Fruit fly (Drosophila melanogaster) whole organism, embryonic: ENCODE data around the gene Rab7.

Experiments
- Abd-B ChIP-seq: fragments of 200-800 bp; sonication (Bioruptor generic); optimal IDR thresholded peaks from 2 replicates; lab custom pipeline; 2018; ENCODE audit warnings: missing biosample characterization, mild to moderate bottlenecking, missing genetic modification characterization, moderate library complexity
- CG11456 ChIP-seq: fragments of 200-800 bp; sonication (Bioruptor generic); IDR thresholded peaks from 3 replicates; pipeline ENCODE4 v1.3.6; 2022; ENCODE audit warnings: missing biosample characterization, missing genetic modification characterization
- CG12071 ChIP-seq: fragments of 200-800 bp; sonication (Bioruptor generic); optimal IDR thresholded peaks from 3 replicates; lab custom pipeline; 2018; ENCODE audit warnings: missing biosample characterization, mild to moderate bottlenecking, missing genetic modification characterization
- CG12219 ChIP-seq: fragments of 200-800 bp; sonication (Bioruptor generic); optimal IDR thresholded peaks from 3 replicates; lab custom pipeline; 2018; ENCODE audit warnings: missing biosample characterization, mild to moderate bottlenecking, missing genetic modification characterization
- CG12299 ChIP-seq: fragments of 200-800 bp; sonication (Bioruptor generic); optimal IDR thresholded peaks from 2 replicates; lab custom pipeline; 2018; ENCODE audit warnings: missing biosample characterization, mild to moderate bottlenecking, missing genetic modification characterization
- CG13424 ChIP-seq: fragments of 200-800 bp; sonication (Bioruptor generic); optimal IDR thresholded peaks from 2 replicates; lab custom pipeline; 2019; ENCODE audit warnings: missing biosample characterization, mild to moderate bottlenecking, missing genetic modification characterization, moderate library complexity
- CG13894 ChIP-seq: fragments of 200-800 bp; sonication (Bioruptor generic); optimal IDR thresholded peaks from 3 replicates; lab custom pipeline; 2018; ENCODE audit warnings: missing biosample characterization, mild to moderate bottlenecking, missing genetic modification characterization, moderate library complexity
- CG15269 ChIP-seq: fragments of 200-800 bp; sonication (Bioruptor generic); optimal IDR thresholded peaks from 2 replicates; lab custom pipeline; 2018; ENCODE audit warnings: missing biosample characterization, mild to moderate bottlenecking, missing genetic modification characterization, moderate library complexity
- CG17385 ChIP-seq: fragments of 200-800 bp; sonication (Bioruptor generic); optimal IDR thresholded peaks from 3 replicates; lab custom pipeline; 2018; ENCODE audit warnings: missing biosample characterization, mild to moderate bottlenecking, missing genetic modification characterization
- CG3281 ChIP-seq: fragments of 200-800 bp; sonication (Bioruptor generic); optimal IDR thresholded peaks from 3 replicates; lab custom pipeline; 2017; ENCODE audit warnings: missing biosample characterization, mild to moderate bottlenecking, missing genetic modification characterization
- CG33213 ChIP-seq: fragments of 200-800 bp; sonication (Bioruptor generic); optimal IDR thresholded peaks from 3 replicates; lab custom pipeline; 2016; ENCODE audit warnings: missing biosample characterization, missing genetic modification characterization
- CG4360 ChIP-seq: fragments of 200-800 bp; sonication (Bioruptor generic); IDR thresholded peaks from 2 replicates; pipeline ENCODE4 v1.3.6; 2022; ENCODE audit warnings: missing biosample characterization, missing genetic modification characterization
- CG5245 ChIP-seq: fragments of 200-800 bp; sonication (Bioruptor generic); optimal IDR thresholded peaks from 3 replicates; lab custom pipeline; 2016; ENCODE audit warnings: missing biosample characterization, missing genetic modification characterization
- CG7556 ChIP-seq: fragments of 200-800 bp; sonication (Bioruptor generic); optimal IDR thresholded peaks from 2 replicates; lab custom pipeline; 2017; ENCODE audit warnings: missing biosample characterization, mild to moderate bottlenecking, missing genetic modification characterization
- Dbx ChIP-seq: fragments of 200-800 bp; sonication (Bioruptor generic); IDR thresholded peaks from 3 replicates; pipeline ENCODE4 v1.3.6; 2022; ENCODE audit warnings: missing biosample characterization, missing genetic modification characterization
- Eip74EF ChIP-seq, 2 experiments: fragments of 200-800 bp in 1 of 2; fragments of >200 bp in 1 of 2; sonication (Bioruptor generic) in 1 of 2; optimal IDR thresholded peaks; 2 replicates each; lab custom pipeline; 2017 to 2019; ENCODE audit warnings: missing biosample characterization in 2 of 2, missing genetic modification characterization in 2 of 2, mild to moderate bottlenecking in 1 of 2, moderate library complexity in 1 of 2
- Ets65A ChIP-seq: fragments of 200-800 bp; sonication (Bioruptor generic); peaks from one replicate; lab custom pipeline; 2016; ENCODE audit warnings: missing biosample characterization, missing genetic modification characterization
- MESR4 ChIP-seq: fragments of 200-800 bp; sonication (Bioruptor generic); optimal IDR thresholded peaks from 2 replicates; lab custom pipeline; 2018; ENCODE audit warnings: missing biosample characterization, mild to moderate bottlenecking, missing genetic modification characterization, moderate library complexity
- Med ChIP-seq: fragments of 200-800 bp; sonication (Bioruptor generic); peaks from one replicate; lab custom pipeline; 2016; ENCODE audit warnings: missing biosample characterization, missing genetic modification characterization, mild to moderate bottlenecking, inconsistent platforms, moderate library complexity
- Meics ChIP-seq: fragments of 200-800 bp; sonication (Bioruptor generic); optimal IDR thresholded peaks from 2 replicates; lab custom pipeline; 2017; ENCODE audit warnings: missing biosample characterization, mild to moderate bottlenecking, missing genetic modification characterization
- YL-1 ChIP-seq: fragments of 200-800 bp; sonication (Bioruptor generic); optimal IDR thresholded peaks from 3 replicates; lab custom pipeline; 2017; ENCODE audit warnings: missing biosample characterization, mild to moderate bottlenecking, missing genetic modification characterization
- abd-A ChIP-seq: fragments of 200-800 bp; sonication (Bioruptor generic); optimal IDR thresholded peaks from 3 replicates; lab custom pipeline; 2019; ENCODE audit warnings: missing biosample characterization, mild to moderate bottlenecking, missing genetic modification characterization, moderate library complexity
- al ChIP-seq: fragments of 200-800 bp; sonication (Bioruptor generic); IDR thresholded peaks from 2 replicates; pipeline ENCODE4 v1.3.6; 2022; ENCODE audit warnings: missing biosample characterization, missing genetic modification characterization
- ato ChIP-seq: fragments of 200-800 bp; sonication (Bioruptor generic); IDR thresholded peaks from 2 replicates; pipeline ENCODE4 v1.3.6; 2022; ENCODE audit warnings: missing biosample characterization, missing genetic modification characterization; ENCODE audit not compliant: partially characterized antibody
- bab2 ChIP-seq: fragments of 200-800 bp; sonication (Bioruptor generic); optimal IDR thresholded peaks from 2 replicates; lab custom pipeline; 2016; ENCODE audit warnings: missing biosample characterization, missing genetic modification characterization
- bsh ChIP-seq, 2 experiments: fragments of 200-800 bp; sonication (Bioruptor generic); optimal IDR thresholded peaks; 2 replicates each; lab custom pipeline; 2017 to 2018; ENCODE audit warnings: mild to moderate bottlenecking in 2 of 2, missing biosample characterization in 2 of 2, missing genetic modification characterization in 2 of 2, moderate library complexity in 1 of 2
- cas ChIP-seq: fragments of 200-800 bp; sonication (Bioruptor generic); IDR thresholded peaks from 2 replicates; pipeline ENCODE4 v1.3.6; 2022; ENCODE audit warnings: missing biosample characterization, missing genetic modification characterization
- caup ChIP-seq: fragments of 200-800 bp; sonication (Bioruptor generic); optimal IDR thresholded peaks from 3 replicates; lab custom pipeline; 2017; ENCODE audit warnings: missing biosample characterization, mild to moderate bottlenecking, missing genetic modification characterization, moderate library complexity; ENCODE audit not compliant: severe bottlenecking
- chn ChIP-seq: fragments of 200-800 bp; sonication (Bioruptor generic); optimal IDR thresholded peaks from 2 replicates; lab custom pipeline; 2016; ENCODE audit warnings: missing biosample characterization, missing genetic modification characterization
- corto ChIP-seq: fragments of 200-800 bp; sonication (Bioruptor generic); optimal IDR thresholded peaks from 2 replicates; lab custom pipeline; 2016; ENCODE audit warnings: missing biosample characterization, mild to moderate bottlenecking, missing genetic modification characterization, moderate library complexity
- dmrt99B ChIP-seq: fragments of 200-800 bp; sonication (Bioruptor generic); optimal IDR thresholded peaks from 2 replicates; lab custom pipeline; 2018; ENCODE audit warnings: missing biosample characterization, mild to moderate bottlenecking, missing genetic modification characterization, moderate library complexity
- ewg ChIP-seq: fragments of 200-800 bp; sonication (Bioruptor generic); optimal IDR thresholded peaks from 3 replicates; lab custom pipeline; 2017; ENCODE audit warnings: mild to moderate bottlenecking, missing biosample characterization, missing genetic modification reagents, missing genetic modification characterization
- grau ChIP-seq: fragments of 200-800 bp; optimal IDR thresholded peaks from 3 replicates; lab custom pipeline; 2019; ENCODE audit warnings: missing biosample characterization, mild to moderate bottlenecking, missing genetic modification characterization, moderate library complexity
- klu ChIP-seq: fragments of 200-800 bp; sonication (Bioruptor generic); IDR thresholded peaks from 2 replicates; pipeline ENCODE4 v1.3.6; 2022; ENCODE audit warnings: missing biosample characterization, missing genetic modification characterization
- lab ChIP-seq: fragments of 200-800 bp; sonication (Bioruptor generic); optimal IDR thresholded peaks from 3 replicates; lab custom pipeline; 2017; ENCODE audit warnings: missing biosample characterization, missing genetic modification characterization, mild to moderate bottlenecking, moderate library complexity, missing genetic modification reagents
- lov ChIP-seq, 2 experiments: fragments of 200-800 bp in 1 of 2; fragments of >200 bp in 1 of 2; sonication (Bioruptor generic) in 1 of 2; IDR thresholded peaks in 1 of 2; optimal IDR thresholded peaks in 1 of 2; 2 replicates in 1 of 2; 3 replicates in 1 of 2; pipeline versions ENCODE4 v1.3.6 to Lab custom; 2017 to 2022; ENCODE audit warnings: missing biosample characterization in 1 of 2, missing genetic modification characterization in 1 of 2
- nmo ChIP-seq: fragments of 200-800 bp; sonication (Bioruptor generic); optimal IDR thresholded peaks from 2 replicates; lab custom pipeline; 2018; ENCODE audit warnings: missing biosample characterization, mild to moderate bottlenecking, missing genetic modification characterization, moderate library complexity
- psq ChIP-seq: fragments of 200-800 bp; sonication (Bioruptor generic); optimal IDR thresholded peaks from 2 replicates; lab custom pipeline; 2017; ENCODE audit warnings: missing biosample characterization, missing genetic modification characterization
- pzg ChIP-seq: fragments of 200-800 bp; sonication (Bioruptor generic); optimal IDR thresholded peaks from 3 replicates; lab custom pipeline; 2018; ENCODE audit warnings: missing biosample characterization, mild to moderate bottlenecking, missing genetic modification characterization, moderate library complexity
- rib ChIP-seq: fragments of 200-800 bp; sonication (Bioruptor generic); IDR thresholded peaks from 2 replicates; pipeline ENCODE4 v1.3.6; 2022; ENCODE audit warnings: missing biosample characterization, missing genetic modification characterization
- row ChIP-seq: fragments of 200-800 bp; sonication (Bioruptor generic); IDR thresholded peaks from 3 replicates; pipeline ENCODE4 v1.3.6; 2022; ENCODE audit warnings: missing biosample characterization, missing genetic modification characterization
- seq ChIP-seq: fragments of 200-800 bp; sonication (Bioruptor generic); IDR thresholded peaks from 2 replicates; pipeline ENCODE4 v1.3.6; 2022; ENCODE audit warnings: missing biosample characterization, missing genetic modification characterization
- slou ChIP-seq: fragments of 200-800 bp; sonication (Bioruptor generic); optimal IDR thresholded peaks from 3 replicates; lab custom pipeline; 2016; ENCODE audit warnings: missing biosample characterization, missing genetic modification characterization
- stc ChIP-seq: fragments of 200-800 bp; sonication (Bioruptor generic); IDR thresholded peaks from 2 replicates; pipeline ENCODE4 v1.3.6; 2022; ENCODE audit warnings: missing biosample characterization, missing genetic modification characterization
- vfl ChIP-seq: fragments of 200-800 bp; sonication (Bioruptor generic); optimal IDR thresholded peaks from 2 replicates; lab custom pipeline; 2016; ENCODE audit warnings: missing biosample characterization, missing genetic modification characterization
- zf30C ChIP-seq: fragments of 200-800 bp; sonication (Bioruptor generic); optimal IDR thresholded peaks from 3 replicates; lab custom pipeline; 2018; ENCODE audit warnings: missing biosample characterization, mild to moderate bottlenecking, missing genetic modification characterization
- zfh1 ChIP-seq: fragments of 200-800 bp; sonication (Bioruptor generic); IDR thresholded peaks from 3 replicates; pipeline ENCODE4 v1.3.6; 2022; ENCODE audit warnings: missing biosample characterization, missing genetic modification characterization

The Rab7 gene

dm6 chr3R:24031019-24031824, 38.4 kb downstream of the Rab7 start (continued):
- peak; percentile 40 for TF ChIP-seq lab (GFP tag; lab: Kevin White, UChicago)
- TF ChIP-seq dmrt99B (tag; lab: Kevin White, UChicago): peak; percentile 21
- TF ChIP-seq CG17385 (GFP tag; lab: Kevin White, UChicago): peak; percentile 44
- no peak for TF ChIP-seq abd-A (tag; lab: Kevin White, UChicago)
- no peak for TF ChIP-seq vfl (GFP tag; lab: Kevin White, UChicago)
- no peak for TF ChIP-seq grau (tag; lab: Kevin White, UChicago)
- TF ChIP-seq corto: no peak
- TF ChIP-seq nmo: no peak
- TF ChIP-seq bab2 (GFP tag; lab: Kevin White, UChicago): peak; percentile 0
- TF ChIP-seq row (GFP tag; lab: Robert Waterston, UW): peak; percentile 31; the same call in 2 of the 3 replicates
- peak; percentile 9 for TF ChIP-seq Meics (GFP tag; lab: Kevin White, UChicago)
- no peak for TF ChIP-seq CG7556 (GFP tag; lab: Kevin White, UChicago)
- TF ChIP-seq CG11456 (GFP tag; lab: Robert Waterston, UW): 0 out of 3 replicates have a peak, but pooled peaks have one; percentile 36
- TF ChIP-seq Ets65A (GFP tag; lab: Kevin White, UChicago): no peak
- TF ChIP-seq Eip74EF (GFP tag; optimal IDR thresholded peaks at IDR 0.05; lab: Kevin White, UChicago): peak in 1 of 2 experiments; percentile 57
- no peak for TF ChIP-seq seq (GFP tag; lab: Robert Waterston, UW)
- TF ChIP-seq al (GFP tag; lab: Robert Waterston, UW): peak; percentile 7; the same call in 1 of the 2 replicates
- 0 out of 2 replicates have a peak, but pooled peaks have one; percentile 22 for TF ChIP-seq cas (GFP tag; lab: Robert Waterston, UW)
- TF ChIP-seq CG5245 (GFP tag; lab: Kevin White, UChicago): no peak
- TF ChIP-seq CG15269 (tag; lab: Kevin White, UChicago): no peak
- no peak for TF ChIP-seq psq (GFP tag; lab: Kevin White, UChicago)
- TF ChIP-seq Med (GFP tag; lab: Kevin White, UChicago): peak; percentile 49
- peak; percentile 6 for TF ChIP-seq CG3281 (GFP tag; lab: Kevin White, UChicago)
- TF ChIP-seq CG13424 (tag; lab: Kevin White, UChicago): peak; percentile 2
- peak; percentile 67 for TF ChIP-seq CG4360 (GFP tag; lab: Robert Waterston, UW)
- TF ChIP-seq chn (GFP tag; lab: Kevin White, UChicago): peak; percentile 2
- peak; percentile 8 for TF ChIP-seq CG12071 (GFP tag; lab: Kevin White, UChicago)
- TF ChIP-seq lov (optimal IDR thresholded peaks at IDR 0.05; lab: Kevin White, UChicago): no peak
- no peak for TF ChIP-seq lov (GFP tag; IDR thresholded peaks at IDR 0.05; lab: Robert Waterston, UW)
- TF ChIP-seq klu (GFP tag; lab: Robert Waterston, UW): no peak
- peak; percentile 98 for TF ChIP-seq rib (GFP tag; lab: Robert Waterston, UW)
- no peak for TF ChIP-seq pzg (GFP tag; lab: Kevin White, UChicago)
- peak; percentile 26 for TF ChIP-seq CG12299
- TF ChIP-seq ato (GFP tag; lab: Robert Waterston, UW): 0 out of 2 replicates have a peak, but pooled peaks have one; percentile 22
- TF ChIP-seq CG13894: peak; percentile 34
- peak in 1 of 2 experiments; percentile 29 for TF ChIP-seq bsh (GFP tag; optimal IDR thresholded peaks at IDR 0.05; lab: Kevin White, UChicago)
- TF ChIP-seq CG12219 (GFP tag; lab: Kevin White, UChicago): no peak
- peak; percentile 35; the same call in 1 of the 2 replicates for TF ChIP-seq stc (GFP tag; lab: Robert Waterston, UW)
- TF ChIP-seq zf30C (GFP tag; lab: Kevin White, UChicago): peak; percentile 80
- peak; percentile 26 for TF ChIP-seq YL-1 (GFP tag; lab: Kevin White, UChicago)
- TF ChIP-seq zfh1: peak; percentile 24; the same call in 1 of the 3 replicates
- TF ChIP-seq ewg (GFP tag; lab: Kevin White, UChicago): peak; percentile 69
- TF ChIP-seq MESR4 (GFP tag; lab: Kevin White, UChicago): peak; percentile 49
- TF ChIP-seq Dbx (GFP tag; lab: Robert Waterston, UW): peak; percentile 54; the same call in 1 of the 3 replicates
- TF ChIP-seq slou (GFP tag; lab: Kevin White, UChicago): no peak
- TF ChIP-seq caup (GFP tag; lab: Kevin White, UChicago): peak; percentile 49
- no peak for TF ChIP-seq Abd-B
- no peak for TF ChIP-seq CG33213
